Fruit fly (Drosophila melanogaster): ENCODE measurements around the gene mRpL28.

The mRpL28 gene

DNA sequence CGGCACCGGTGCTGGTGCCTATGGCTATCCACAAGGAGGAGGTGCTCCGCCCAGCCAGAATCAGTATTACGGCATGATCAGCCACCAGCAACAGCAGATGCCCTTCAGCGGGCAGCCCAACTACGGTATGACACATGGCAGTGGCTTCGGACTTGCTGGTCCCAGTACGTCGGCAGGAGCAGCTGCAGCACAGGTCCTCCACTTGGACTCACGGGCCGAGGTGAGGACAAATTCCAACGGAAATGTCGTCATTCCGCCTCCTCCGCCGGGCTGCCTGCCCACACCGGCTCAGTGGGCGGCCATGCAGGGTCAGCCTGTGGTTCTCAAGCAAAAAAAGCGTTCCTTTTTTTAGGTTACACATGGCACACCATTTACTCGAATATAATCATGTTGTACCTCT, 7.9 kb upstream of the mRpL28 start:
- TF ChIP-seq CTCF (optimal IDR thresholded peaks at IDR 0.05) (no peak), CG8478 (optimal IDR thresholded peaks at IDR 0.05) (no peak)

DNA sequence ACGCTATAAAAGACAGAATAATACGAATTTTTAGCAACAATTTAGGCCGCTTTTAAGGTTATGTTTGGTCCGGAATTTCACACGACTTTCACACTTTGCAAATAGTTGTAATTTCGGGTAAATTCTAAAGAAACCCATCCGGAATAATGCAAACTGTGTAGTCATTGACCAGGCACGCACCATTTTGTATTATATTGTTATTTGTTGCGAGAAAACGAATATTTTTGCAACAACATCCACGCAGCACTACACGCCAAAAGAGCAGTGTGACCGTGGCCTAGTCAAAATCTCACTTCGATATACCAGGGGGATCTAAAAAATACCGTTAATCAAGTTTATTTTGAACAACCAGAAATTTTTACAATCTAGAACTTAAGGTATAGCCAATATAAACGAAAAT, 6.3 kb upstream of the mRpL28 start, which contains the start of gene eIF3i:
Gene eIF3i (minus strand): TSS at position 265 of the 400 bp plus-strand sequence.
- TF ChIP-seq CTCF (optimal IDR thresholded peaks at IDR 0.05) (no peak), CG8478 (optimal IDR thresholded peaks at IDR 0.05) (no peak)

DNA sequence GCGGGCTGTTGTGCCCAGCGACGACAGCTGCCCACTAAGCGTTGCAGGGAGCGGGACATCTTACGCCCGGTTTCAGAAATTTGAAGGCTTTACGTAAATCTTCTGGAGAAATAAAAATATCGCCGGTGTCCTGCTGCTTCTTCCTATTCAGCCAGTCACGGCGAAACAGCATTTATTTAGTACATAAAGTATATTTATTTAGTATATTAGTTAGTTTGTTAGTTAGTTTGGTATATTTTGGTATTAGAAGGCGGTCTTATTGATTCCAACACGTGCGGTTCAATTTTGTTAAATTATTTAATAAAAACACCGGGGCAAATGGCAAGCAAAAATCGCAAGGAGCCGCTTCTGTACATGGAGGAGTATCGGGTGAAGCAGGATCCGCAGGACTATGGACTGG, 5.0 kb upstream of the mRpL28 start, which contains the start of the genes Scox and Polr1C:
Gene Scox (minus strand): TSS at position 169 of the 400 bp plus-strand sequence.
Gene Polr1C (plus strand): TSS at position 238 of the 400 bp plus-strand sequence.
- TF ChIP-seq CTCF (optimal IDR thresholded peaks at IDR 0.05) (no peak), CG8478 (optimal IDR thresholded peaks at IDR 0.05) (no peak)

DNA sequence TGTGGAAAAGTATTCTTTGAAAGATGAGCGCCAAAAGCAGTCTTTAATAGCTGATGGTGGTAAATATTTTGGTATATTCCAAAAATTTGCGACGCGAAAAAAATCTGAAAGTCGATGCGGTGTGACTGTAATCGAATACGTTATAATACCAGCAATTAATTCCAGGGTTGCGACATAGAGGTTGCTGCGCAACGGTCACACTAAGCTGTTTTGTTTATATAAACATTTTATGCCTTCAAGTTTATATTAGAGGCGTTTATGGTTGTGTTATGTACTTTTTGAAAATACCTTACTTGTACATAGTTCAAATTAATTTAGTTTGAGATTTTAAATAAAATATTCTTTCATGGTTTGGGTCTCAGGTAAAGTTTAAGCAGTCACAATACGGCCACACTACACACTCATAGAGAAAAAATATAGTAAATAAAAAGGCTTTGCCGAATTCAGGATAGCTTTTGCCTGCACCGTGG, 2.4 kb upstream of the mRpL28 start, which contains the start of gene CG14043:
Gene CG14043 (plus strand): TSS at position 374 of the 470 bp plus-strand sequence.
- TF ChIP-seq CTCF (optimal IDR thresholded peaks at IDR 0.05), result peak in 1 of 2 experiments; percentile 16
- TF ChIP-seq CG8478 (optimal IDR thresholded peaks at IDR 0.05), result no peak

DNA sequence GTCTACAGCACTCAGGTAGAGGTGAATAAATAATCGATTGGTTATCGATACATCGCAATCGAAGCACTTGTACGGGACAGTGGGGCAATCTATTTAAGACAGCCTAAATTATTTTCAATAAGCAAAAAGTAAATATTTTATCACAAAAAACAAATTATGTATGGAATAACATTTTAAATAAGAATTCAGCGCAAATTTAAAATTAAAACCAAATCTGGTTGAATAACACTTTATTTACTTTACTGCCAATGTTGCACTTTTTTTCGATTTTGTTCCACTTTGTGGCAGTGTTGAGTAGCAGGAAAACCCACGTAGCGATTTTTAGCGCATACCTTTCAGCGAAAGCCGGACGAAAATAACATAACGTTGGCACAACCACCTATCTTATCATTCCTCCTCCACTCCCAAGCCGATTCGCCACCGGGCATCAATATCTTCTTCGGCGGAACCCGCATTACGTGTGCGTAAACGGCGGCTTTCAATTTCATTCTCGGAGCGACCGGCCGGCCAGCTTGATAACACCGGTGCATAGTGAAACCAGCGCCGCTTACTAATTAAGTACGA, 3.3 kb downstream of the mRpL28 start, which contains the start of the genes Gmd and CG3792:
Gene Gmd (minus strand): TSS at position 36 of the 564 bp plus-strand sequence.
Gene CG3792 (plus strand): TSS at position 325 of the 564 bp plus-strand sequence.
- TF ChIP-seq CTCF (optimal IDR thresholded peaks at IDR 0.05) (no peak), CG8478 (optimal IDR thresholded peaks at IDR 0.05) (no peak)

DNA sequence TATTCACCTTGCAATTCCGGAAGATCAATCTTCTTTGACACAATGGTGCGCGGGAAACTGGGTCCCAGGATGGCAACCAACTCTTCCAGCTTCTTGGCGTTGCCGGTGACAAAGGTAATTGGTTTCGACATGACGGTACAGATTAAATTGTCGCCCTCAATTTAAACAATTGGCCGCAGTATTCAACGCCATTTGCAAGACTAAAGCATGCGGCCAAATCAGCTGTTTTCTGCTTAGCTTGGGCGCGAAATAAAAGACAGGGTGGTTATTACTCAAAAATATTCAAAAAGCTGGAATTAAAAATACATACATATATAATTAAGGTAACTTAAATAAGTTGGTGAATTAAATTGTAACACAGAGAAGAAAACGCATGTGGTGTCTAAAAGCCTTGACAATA, 5.4 kb downstream of the mRpL28 start, which contains the start of gene CG8891:
Gene CG8891 (minus strand): TSS at position 242 of the 400 bp plus-strand sequence.
- TF ChIP-seq CTCF (optimal IDR thresholded peaks at IDR 0.05) (no peak), CG8478 (optimal IDR thresholded peaks at IDR 0.05) (no peak)

DNA sequence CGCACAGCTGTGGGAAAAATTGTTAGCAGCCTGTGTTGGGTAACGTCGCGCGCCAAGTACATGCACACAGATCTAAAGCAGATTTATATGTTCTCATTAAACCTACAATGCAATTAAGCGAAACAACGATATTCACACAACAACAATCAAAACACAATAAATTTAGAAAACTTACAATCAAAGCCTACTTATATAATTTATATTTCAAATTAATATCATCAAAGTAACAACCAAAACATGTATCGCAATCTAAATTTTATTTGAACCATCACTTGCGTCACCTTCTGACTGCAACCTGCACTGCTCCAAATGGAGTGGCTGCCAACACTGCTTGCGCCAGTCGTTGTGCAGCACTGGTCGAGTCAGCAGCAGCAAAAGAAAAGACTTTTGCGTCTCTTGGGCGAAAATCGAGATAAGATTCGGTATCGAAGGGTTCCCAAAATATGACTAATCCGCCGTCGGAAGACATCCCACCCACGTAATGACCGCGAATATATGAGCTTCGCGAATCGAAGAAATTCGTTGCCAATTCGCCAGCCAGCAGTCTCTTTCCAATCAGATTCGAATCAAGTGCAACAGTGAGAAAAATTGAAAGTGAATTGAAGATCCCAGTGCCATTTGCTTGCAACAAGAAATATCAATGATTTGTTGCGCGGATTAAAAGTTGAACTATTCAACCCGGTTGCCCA, 7.6 kb downstream of the mRpL28 start, which contains the start of the genes CG8892 and CG34126:
Gene CG8892 (minus strand): TSS at position 315 of the 689 bp plus-strand sequence.
Gene CG34126 (plus strand): TSS at position 337 of the 689 bp plus-strand sequence.
- no peak for TF ChIP-seq CTCF (optimal IDR thresholded peaks at IDR 0.05)
- TF ChIP-seq CG8478 (optimal IDR thresholded peaks at IDR 0.05), result no peak

DNA sequence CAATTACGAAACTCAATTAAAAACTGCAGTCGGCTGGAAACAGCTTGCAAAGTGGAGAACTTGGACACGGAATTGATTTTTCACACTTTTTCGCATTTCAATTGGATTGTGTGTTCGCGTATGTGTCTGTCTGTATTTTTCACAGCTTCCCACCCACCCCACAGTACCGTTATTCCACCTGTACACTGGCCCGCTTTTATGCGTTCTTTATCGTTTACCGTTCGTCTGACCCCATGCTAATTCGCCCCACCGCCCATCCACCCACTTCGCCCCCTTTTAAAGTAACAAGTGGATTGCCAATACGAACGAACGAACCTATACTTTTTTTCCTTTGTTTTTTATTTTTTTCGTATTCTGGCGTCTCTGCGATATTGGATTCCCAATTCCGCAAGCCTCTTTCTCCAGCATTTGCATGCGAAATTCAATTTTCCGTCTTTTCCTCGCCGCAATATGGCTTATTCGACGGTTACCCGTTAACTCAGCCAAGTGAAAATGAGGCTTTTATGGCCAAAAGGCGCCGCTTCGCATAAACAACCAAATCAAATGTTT, 8.4 kb downstream of the mRpL28 start:
- no peak for TF ChIP-seq CTCF (optimal IDR thresholded peaks at IDR 0.05)
- no peak for TF ChIP-seq CG8478 (optimal IDR thresholded peaks at IDR 0.05)

DNA sequence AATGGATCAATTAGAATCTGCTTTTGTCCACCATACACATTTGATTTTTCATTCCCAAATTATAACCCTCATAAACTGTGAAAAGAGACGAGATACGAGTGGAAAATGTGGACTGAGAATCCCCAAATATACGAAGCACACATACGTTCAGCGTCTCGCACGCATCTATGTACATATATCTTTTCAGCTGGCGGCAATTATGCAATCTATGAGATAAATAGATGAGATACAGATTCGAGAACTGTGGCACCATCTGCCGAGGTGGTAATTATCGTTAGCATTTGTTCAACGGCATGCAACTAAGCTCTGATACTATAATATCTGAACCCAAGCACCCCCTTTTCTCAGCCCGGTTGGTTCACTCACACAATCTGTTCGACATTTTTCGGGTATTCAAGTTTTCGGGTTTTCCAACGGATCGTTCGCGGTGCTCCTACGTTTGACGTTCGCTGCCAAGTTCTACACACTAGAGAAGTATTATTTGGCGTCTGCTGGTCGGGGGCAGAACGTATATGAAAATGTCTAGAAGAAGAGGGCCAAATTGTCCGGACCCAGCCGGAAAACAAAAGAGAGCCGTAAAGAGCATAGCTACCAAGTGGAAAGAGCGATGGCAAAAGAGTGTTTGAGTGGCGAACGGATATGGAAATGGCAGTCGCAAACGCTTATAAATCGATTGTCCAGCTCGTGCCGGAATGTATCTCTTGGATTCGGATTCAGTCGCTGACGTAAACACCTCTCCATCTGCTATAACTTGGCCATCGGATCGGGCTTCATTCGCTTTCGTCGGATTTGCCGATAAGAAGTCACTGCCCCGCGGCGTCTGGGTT, 21.4 kb downstream of the mRpL28 start:
- no peak for TF ChIP-seq CTCF (optimal IDR thresholded peaks at IDR 0.05)
- TF ChIP-seq CG8478 (optimal IDR thresholded peaks at IDR 0.05), result no peak

DNA sequence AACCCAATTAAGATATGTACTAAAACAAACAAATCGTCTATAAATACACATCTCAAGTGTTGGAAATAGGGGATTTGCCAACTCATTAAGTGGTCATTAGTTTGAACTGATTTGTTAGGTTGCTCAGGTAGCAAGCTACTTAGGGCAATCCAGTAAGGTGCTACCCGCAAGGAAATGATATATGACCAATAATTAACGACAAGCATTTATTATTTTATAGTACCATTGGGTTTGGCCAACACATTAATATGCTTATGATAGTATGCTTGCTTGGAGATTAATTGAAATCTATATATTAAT, 22.0 kb downstream of the mRpL28 start:
- TF ChIP-seq CG8478 (optimal IDR thresholded peaks at IDR 0.05) (no peak), CTCF (optimal IDR thresholded peaks at IDR 0.05) (no peak)

DNA sequence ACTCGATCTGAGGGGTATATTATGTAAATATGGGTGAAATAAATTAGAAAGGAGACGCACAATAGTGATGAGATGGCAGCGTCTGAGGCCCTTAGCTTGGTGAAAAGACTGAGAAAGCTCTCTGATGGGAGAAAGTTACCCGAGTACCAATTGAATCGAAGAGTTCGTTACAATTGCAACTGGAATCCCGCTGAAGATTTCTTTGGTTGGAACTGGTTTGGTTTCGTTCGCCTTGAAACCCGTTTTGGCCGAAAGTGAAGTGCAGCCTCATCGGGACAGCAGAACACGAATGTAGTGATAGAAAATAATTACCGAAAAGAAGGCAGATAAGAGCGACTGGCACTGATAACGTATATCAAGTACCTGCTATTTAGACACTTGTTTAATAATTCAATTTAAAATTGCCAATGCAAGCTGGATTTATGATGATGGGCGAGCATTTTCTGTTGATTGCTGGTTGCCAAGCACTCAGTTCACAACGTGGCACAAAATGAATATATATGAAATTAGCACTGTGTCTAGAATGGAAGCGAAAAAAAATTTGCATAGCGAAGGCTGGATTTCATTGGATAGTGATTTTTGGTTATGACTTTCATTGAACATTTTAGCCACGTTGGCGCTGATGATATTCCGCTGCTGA, 22.6 kb downstream of the mRpL28 start:
- TF ChIP-seq CG8478 (optimal IDR thresholded peaks at IDR 0.05) (no peak), CTCF (optimal IDR thresholded peaks at IDR 0.05) (no peak)

DNA sequence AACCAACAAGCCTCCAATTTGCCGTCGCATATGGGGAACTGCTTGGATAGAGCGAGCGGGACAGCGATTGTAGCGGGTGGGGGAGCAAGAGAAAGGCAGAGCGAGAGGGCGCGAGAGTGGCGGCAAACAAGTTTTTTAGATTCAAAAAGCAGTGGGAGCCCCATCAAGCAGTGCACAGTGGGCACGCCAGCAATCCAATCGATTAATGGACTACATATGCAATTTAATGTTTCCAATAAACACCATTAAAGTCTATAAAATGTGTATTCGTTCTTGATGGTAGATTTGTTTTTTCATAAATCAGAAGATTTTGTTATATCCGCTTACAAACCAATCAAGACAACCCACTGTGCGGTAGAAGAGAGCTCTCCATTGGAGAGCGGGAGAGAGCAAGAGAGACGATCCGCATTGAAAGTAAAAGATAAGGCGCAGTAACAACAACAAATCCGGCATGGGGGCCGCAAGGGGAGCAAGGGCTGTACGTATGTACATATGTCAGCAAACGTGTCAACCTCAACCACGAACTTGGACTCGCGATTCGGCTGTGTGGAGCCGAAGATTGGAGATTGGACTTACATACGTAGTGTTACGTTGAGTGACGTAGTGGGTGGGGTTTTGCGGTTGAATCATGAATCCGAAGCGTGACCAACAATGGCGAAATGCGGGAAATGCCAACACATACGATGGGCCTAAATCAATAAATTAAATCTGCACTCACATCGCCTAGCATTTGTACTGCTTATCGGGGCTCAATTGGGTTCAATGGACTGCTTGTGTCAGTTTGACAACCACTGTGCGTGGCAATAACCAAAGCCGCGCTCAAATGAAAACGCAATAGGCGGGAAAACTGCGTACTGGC, 23.9 kb downstream of the mRpL28 start:
- no peak for TF ChIP-seq CG8478 (optimal IDR thresholded peaks at IDR 0.05)
- TF ChIP-seq CTCF (optimal IDR thresholded peaks at IDR 0.05), result peak; percentile 40 to 43

DNA sequence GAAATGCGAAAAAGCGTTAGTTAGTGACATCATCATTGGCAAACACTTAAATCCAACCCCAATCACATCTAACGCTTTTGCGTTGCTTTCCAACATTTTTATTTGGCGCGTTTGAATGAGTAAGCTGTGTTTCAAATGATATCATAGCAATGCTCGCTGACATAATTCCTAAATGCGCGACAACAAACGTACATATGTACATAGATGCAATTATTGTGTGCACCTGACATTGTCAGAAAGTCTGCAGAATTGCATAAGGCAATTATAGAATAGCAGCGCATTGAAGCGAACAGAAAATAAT, 24.4 kb downstream of the mRpL28 start:
- TF ChIP-seq CG8478 (optimal IDR thresholded peaks at IDR 0.05) (no peak), CTCF (optimal IDR thresholded peaks at IDR 0.05) (no peak)

Measured in S2 (cell line).